Worm (Caenorhabditis elegans) whole organism, L3 larva: ENCODE measurements around the gene C50A2.7.

Experiments
- R02D3.7 ChIP-seq: fragments of 150-350 bp; optimal IDR thresholded peaks from 2 replicates; lab custom pipeline; 2014; ENCODE audit warnings: missing biosample characterization, missing genetic modification characterization
- ama-1 ChIP-seq: fragments of 150-350 bp; optimal IDR thresholded peaks from 2 replicates; lab custom pipeline; 2018
- ceh-16 ChIP-seq: sonication (generic microtip); optimal IDR thresholded peaks from 2 replicates; lab custom pipeline; 2017; ENCODE audit warnings: missing biosample characterization, missing genetic modification characterization
- ceh-28 ChIP-seq: fragments of 150-350 bp; optimal IDR thresholded peaks from 2 replicates; lab custom pipeline; 2014; ENCODE audit warnings: missing biosample characterization, missing genetic modification reagents, missing genetic modification characterization
- ceh-82 ChIP-seq: fragments of 150-350 bp; optimal IDR thresholded peaks from 2 replicates; lab custom pipeline; 2014; ENCODE audit warnings: missing biosample characterization, missing genetic modification characterization
- ceh-9 ChIP-seq: sonication (generic microtip); optimal IDR thresholded peaks from 2 replicates; lab custom pipeline; 2018; ENCODE audit warnings: missing biosample characterization, missing genetic modification characterization
- daf-12 ChIP-seq: fragments of 150-350 bp; optimal IDR thresholded peaks from 2 replicates; lab custom pipeline; 2014; ENCODE audit warnings: missing biosample characterization, missing genetic modification reagents, missing genetic modification characterization
- egl-27 ChIP-seq: sonication (generic microtip); optimal IDR thresholded peaks from 4 replicates; lab custom pipeline; 2017; ENCODE audit warnings: missing biosample characterization, missing genetic modification reagents, missing genetic modification characterization
- elt-1 ChIP-seq: fragments of 150-350 bp; optimal IDR thresholded peaks from 2 replicates; lab custom pipeline; 2014; ENCODE audit warnings: missing biosample characterization, missing genetic modification characterization
- elt-2 ChIP-seq: sonication (generic microtip); optimal IDR thresholded peaks from 2 replicates; lab custom pipeline; 2016; ENCODE audit warnings: missing genetic modification reagents, mild to moderate bottlenecking, missing genetic modification characterization, missing compliant biosample characterization
- elt-3 ChIP-seq, 3 experiments: fragments of 150-350 bp in 1 of 3; sonication (generic microtip) in 2 of 3; optimal IDR thresholded peaks; 2 replicates in 2 of 3; 4 replicates in 1 of 3; lab custom pipeline; 2014 to 2017; ENCODE audit warnings: missing biosample characterization in 3 of 3, missing genetic modification characterization in 3 of 3
- eor-1 ChIP-seq, 2 experiments: fragments of 150-350 bp; optimal IDR thresholded peaks; 2 replicates each; lab custom pipeline; 2014 to 2018; ENCODE audit warnings: missing biosample characterization in 2 of 2, missing genetic modification characterization in 2 of 2
- fkh-2 ChIP-seq: fragments of 150-350 bp; optimal IDR thresholded peaks from 2 replicates; lab custom pipeline; 2014; ENCODE audit warnings: missing biosample characterization, missing genetic modification reagents, missing genetic modification characterization
- jun-1 ChIP-seq: fragments of 150-350 bp; optimal IDR thresholded peaks from 2 replicates; lab custom pipeline; 2014; ENCODE audit warnings: missing biosample characterization, missing genetic modification reagents, missing genetic modification characterization
- lin-39 ChIP-seq: fragments of 150-350 bp; optimal IDR thresholded peaks from 2 replicates; lab custom pipeline; 2018; ENCODE audit warnings: missing biosample characterization, missing genetic modification reagents, missing genetic modification characterization
- mdl-1 ChIP-seq: fragments of 150-350 bp; optimal IDR thresholded peaks from 2 replicates; lab custom pipeline; 2014; ENCODE audit warnings: missing biosample characterization, missing genetic modification characterization
- nhr-11 ChIP-seq: fragments of 150-350 bp; optimal IDR thresholded peaks from 2 replicates; lab custom pipeline; 2014; ENCODE audit warnings: missing biosample characterization, missing genetic modification characterization
- nhr-23 ChIP-seq: fragments of 150-350 bp; optimal IDR thresholded peaks from 2 replicates; lab custom pipeline; 2014; ENCODE audit warnings: missing biosample characterization, missing genetic modification reagents, missing genetic modification characterization
- nhr-237 ChIP-seq: fragments of 150-350 bp; optimal IDR thresholded peaks from 2 replicates; lab custom pipeline; 2014; ENCODE audit warnings: missing biosample characterization, missing genetic modification characterization
- nhr-25 ChIP-seq: sonication (generic microtip); optimal IDR thresholded peaks from 2 replicates; lab custom pipeline; 2017; ENCODE audit warnings: missing biosample characterization, missing genetic modification characterization
- nhr-43 ChIP-seq: sonication (generic microtip); optimal IDR thresholded peaks from 2 replicates; lab custom pipeline; 2016; ENCODE audit warnings: mild to moderate bottlenecking, missing genetic modification characterization, missing compliant biosample characterization; ENCODE audit not compliant: poor library complexity, severe bottlenecking
- nhr-67 ChIP-seq: fragments of 150-350 bp; optimal IDR thresholded peaks from 2 replicates; lab custom pipeline; 2014; ENCODE audit warnings: missing biosample characterization, missing genetic modification characterization
- nhr-76 ChIP-seq: fragments of 150-350 bp; sonication (generic microtip); optimal IDR thresholded peaks from 5 replicates; lab custom pipeline; 2014; ENCODE audit warnings: missing biosample characterization, missing genetic modification characterization
- nhr-77 ChIP-seq: fragments of 150-350 bp; optimal IDR thresholded peaks from 2 replicates; lab custom pipeline; 2014; ENCODE audit warnings: missing biosample characterization, missing genetic modification characterization
- pha-4 ChIP-seq: fragments of 150-350 bp; optimal IDR thresholded peaks from 2 replicates; lab custom pipeline; 2014; ENCODE audit warnings: missing biosample characterization, missing genetic modification reagents, missing genetic modification characterization
- pqm-1 ChIP-seq: fragments of 150-350 bp; optimal IDR thresholded peaks from 2 replicates; lab custom pipeline; 2017; ENCODE audit warnings: missing biosample characterization, missing genetic modification characterization, inconsistent platforms
- sea-2 ChIP-seq: fragments of 150-350 bp; sonication (generic microtip); optimal IDR thresholded peaks from 4 replicates; lab custom pipeline; 2014; ENCODE audit warnings: missing biosample characterization, missing genetic modification reagents, missing genetic modification characterization
- unc-39 ChIP-seq: sonication (generic microtip); optimal IDR thresholded peaks from 4 replicates; lab custom pipeline; 2017; ENCODE audit warnings: missing biosample characterization, missing genetic modification characterization
- unc-62 ChIP-seq: fragments of 150-350 bp; sonication (generic microtip); optimal IDR thresholded peaks from 4 replicates; lab custom pipeline; 2014; ENCODE audit warnings: missing biosample characterization, missing genetic modification reagents, missing genetic modification characterization
- zag-1 ChIP-seq: fragments of 150-350 bp; optimal IDR thresholded peaks from 2 replicates; lab custom pipeline; 2014; ENCODE audit warnings: missing biosample characterization, missing genetic modification characterization
- ztf-11 ChIP-seq: fragments of 150-350 bp; optimal IDR thresholded peaks from 2 replicates; lab custom pipeline; 2014; ENCODE audit warnings: missing biosample characterization, missing genetic modification characterization
- ztf-4 ChIP-seq: fragments of 150-350 bp; optimal IDR thresholded peaks from 2 replicates; lab custom pipeline; 2014; ENCODE audit warnings: missing biosample characterization, missing genetic modification characterization

The C50A2.7 gene

DNA sequence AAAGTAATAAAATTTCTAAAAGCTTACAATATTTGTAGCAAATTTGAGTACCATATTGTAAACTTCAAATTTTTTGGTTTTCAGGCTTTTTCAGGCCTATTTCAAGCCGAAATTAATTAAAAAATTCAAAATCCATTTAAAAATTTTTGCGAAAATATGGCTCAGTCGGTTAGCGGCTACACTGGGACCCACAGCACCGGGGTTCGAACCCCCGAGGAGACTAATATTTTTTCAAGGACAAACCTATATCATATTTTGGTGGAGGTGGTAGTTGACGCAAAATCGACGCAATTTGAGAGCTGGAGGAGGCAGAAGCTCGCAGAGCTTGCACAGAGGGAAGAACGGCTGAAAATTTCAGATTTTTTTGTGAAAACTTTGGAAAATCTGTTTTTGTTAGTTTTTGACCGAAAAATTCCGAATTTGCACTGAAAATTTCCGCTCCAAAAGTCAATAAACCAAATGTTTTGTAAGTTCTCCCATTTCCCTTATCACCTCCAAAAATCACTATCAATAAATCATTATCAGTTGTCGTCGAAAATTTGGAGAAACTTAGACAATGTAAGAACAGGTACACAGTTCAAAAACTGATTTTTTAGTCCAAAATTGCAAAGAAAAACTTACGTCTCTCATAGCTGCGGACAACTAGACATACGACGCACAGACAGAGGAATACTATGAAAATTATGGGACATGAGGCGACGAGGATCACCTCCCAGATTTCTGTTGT, 14.6 kb upstream of the C50A2.7 start:
- peak; percentile 53 for TF ChIP-seq pqm-1 (tag; lab: Kevin White, UChicago)
- TF ChIP-seq fkh-2 (tag; lab: Kevin White, UChicago) = no peak
- peak; percentile 21 for TF ChIP-seq pha-4 (tag; lab: Kevin White, UChicago)
- TF ChIP-seq elt-2 (tag; lab: Kevin White, UChicago) = peak; percentile 75

DNA sequence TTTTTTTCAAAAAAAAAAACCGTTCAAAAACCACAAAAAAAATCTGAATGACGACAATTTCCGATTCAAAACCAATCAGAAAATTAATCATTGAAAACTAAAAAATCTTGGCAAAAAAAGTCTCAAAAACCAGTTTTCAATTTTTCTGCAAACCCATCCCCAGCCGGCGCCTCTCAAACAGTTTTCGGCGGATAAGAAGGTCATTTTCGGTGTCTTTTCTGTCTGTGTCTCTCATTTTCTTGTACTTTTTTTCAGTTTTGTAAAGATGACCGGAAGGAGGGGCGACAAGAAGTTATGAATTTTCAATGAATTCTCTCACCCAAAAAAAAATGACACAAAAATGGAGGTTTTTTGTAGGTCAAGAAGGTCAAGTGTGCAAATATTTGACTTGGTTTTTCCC, 8.0 kb upstream of the C50A2.7 start:
- TF ChIP-seq ceh-82 (tag; lab: Kevin White, UChicago) (no peak), nhr-25 (peak; percentile 29)

DNA sequence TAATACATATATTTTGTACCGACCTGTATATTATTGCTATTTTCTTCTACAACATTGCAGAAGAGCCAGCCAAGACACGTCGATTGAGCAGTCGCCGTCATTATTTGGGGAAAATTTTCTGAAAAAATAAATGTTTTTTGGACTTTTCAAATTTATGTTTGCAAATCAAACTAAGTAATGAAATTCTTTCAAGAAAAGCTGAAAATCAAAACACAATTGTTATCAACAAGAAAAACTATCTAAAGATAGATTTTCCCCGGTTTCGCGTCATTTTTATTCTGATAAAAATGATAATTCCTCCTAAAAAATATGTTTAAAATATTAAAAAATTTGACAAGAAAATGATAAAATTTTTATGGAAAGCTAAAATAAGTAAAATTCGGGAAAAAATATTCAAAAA, 5.3 kb upstream of the C50A2.7 start, which contains the start of gene C50A2.3:
Gene C50A2.3 (minus strand): TSS at position 101 of the 400 bp plus-strand sequence.
- TF ChIP-seq nhr-237 (tag; lab: Kevin White, UChicago) (no peak), zag-1 (tag; lab: Kevin White, UChicago) (no peak), ztf-4 (tag; lab: Kevin White, UChicago) (no peak), sea-2 (GFP tag; lab: Kevin White, UChicago) (no peak), egl-27 (no peak), nhr-23 (no peak), nhr-67 (no peak), nhr-25 (no peak), pha-4 (tag; lab: Kevin White, UChicago) (no peak), nhr-11 (tag; lab: Kevin White, UChicago) (no peak)

DNA sequence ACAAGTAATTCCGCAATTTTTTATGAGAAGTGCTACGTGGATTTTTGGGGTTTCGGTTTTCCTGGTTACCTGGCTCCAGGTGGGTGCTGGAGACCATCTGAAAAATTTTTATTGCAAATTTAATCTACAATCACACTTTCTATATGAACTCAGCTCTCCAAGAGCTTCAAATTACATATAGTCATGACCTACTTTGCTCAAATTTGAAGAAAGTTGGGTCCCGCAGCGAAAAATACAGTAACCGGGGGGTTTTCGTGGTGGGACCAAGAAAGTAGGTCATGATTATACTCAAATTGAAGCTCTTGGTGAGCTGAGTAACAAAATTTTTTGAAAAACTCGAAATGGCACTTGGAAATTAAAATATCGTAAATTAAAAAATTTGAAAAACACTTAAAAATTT, 2.8 kb upstream of the C50A2.7 start, which contains the start of gene ets-8:
Gene ets-8 (minus strand): TSS at position 101 of the 400 bp plus-strand sequence.
- TF ChIP-seq nhr-237 (tag; lab: Kevin White, UChicago) = no peak
- no peak for TF ChIP-seq ztf-11 (tag; lab: Kevin White, UChicago)
- TF ChIP-seq elt-3 (tag; optimal IDR thresholded peaks at IDR 0.05; lab: Kevin White, UChicago) = no peak
- TF ChIP-seq daf-12 (tag; lab: Kevin White, UChicago) = no peak
- no peak for TF ChIP-seq elt-1
- TF ChIP-seq nhr-25 = no peak
- TF ChIP-seq mdl-1 (tag; lab: Kevin White, UChicago) = no peak
- no peak for TF ChIP-seq unc-39
- no peak for TF ChIP-seq zag-1 (tag; lab: Kevin White, UChicago)

DNA sequence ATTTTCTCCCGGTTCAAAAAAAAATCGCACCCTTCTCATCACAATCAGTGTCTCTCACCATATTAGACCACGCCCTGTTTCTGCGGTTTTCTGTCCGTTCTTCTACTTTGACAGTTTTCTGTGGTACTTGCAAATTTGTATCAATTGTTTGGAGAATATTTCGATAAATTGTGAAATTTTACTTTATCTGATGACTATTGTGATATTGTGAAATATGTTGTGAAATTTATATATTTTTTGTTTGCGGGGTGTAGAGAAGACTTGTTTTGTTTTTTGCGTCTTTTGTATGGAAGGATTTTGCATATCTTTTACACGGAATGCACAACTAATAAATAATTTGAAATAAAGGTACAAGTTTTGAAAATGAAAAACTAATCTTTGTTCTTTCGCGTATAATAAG, 4.1 kb downstream of the C50A2.7 start:
- TF ChIP-seq ceh-16 (tag; lab: Kevin White, UChicago) (no peak), nhr-77 (tag; lab: Kevin White, UChicago) (no peak), eor-1 (tag; optimal IDR thresholded peaks at IDR 0.05; lab: Kevin White, UChicago) (no peak), ceh-9 (tag; lab: Kevin White, UChicago) (no peak), R02D3.7 (tag; lab: Kevin White, UChicago) (no peak), lin-39 (no peak), fkh-2 (tag; lab: Kevin White, UChicago) (no peak), sea-2 (GFP tag; lab: Kevin White, UChicago) (no peak), jun-1 (tag; lab: Kevin White, UChicago) (no peak), unc-39 (no peak), nhr-237 (tag; lab: Kevin White, UChicago) (no peak), egl-27 (no peak), unc-62 (GFP tag; lab: Kevin White, UChicago) (no peak), nhr-76 (tag; lab: Kevin White, UChicago) (no peak), nhr-25 (no peak), ama-1 (lab: Kevin White, UChicago) (no peak), nhr-43 (tag; lab: Kevin White, UChicago) (no peak), ceh-28 (no peak)
